Worm (Caenorhabditis elegans): ENCODE measurements around the gene tmem-218.
A peak's percentile ranks its signal among the peaks of the same experiment; 100 is the strongest.

tmem-218 gene

DNA sequence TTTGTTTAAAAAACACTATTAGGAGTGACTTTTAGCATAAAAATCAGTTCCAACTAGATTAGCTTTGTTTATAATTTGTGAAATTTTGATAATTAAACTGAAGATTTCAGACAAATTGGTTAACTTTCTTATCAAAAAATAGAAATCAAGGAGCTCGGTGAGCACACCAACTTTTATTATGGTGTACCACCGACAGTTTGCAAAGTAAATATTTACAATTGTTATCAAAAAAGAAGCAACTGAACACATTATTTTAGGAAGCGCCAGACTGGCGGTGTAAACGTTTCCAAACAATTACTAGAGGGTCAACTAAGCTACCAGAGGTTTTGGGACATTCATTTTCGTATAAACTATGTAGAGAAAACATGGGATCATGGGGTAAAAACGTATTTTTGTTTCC, 12.0 kb upstream of the tmem-218 start:
- no peak for TF ChIP-seq nhr-85 (tag)
- no peak for TF ChIP-seq rnt-1 (tag; optimal IDR thresholded peaks at IDR 0.05)
- no peak for TF ChIP-seq ama-1 (optimal IDR thresholded peaks at IDR 0.05)
- TF ChIP-seq nhr-12 (tag; optimal IDR thresholded peaks at IDR 0.05) = no peak
- TF ChIP-seq fos-1 (tag; optimal IDR thresholded peaks at IDR 0.05) = no peak
- no peak for TF ChIP-seq elt-3 (tag; optimal IDR thresholded peaks at IDR 0.05)
- TF ChIP-seq unc-62 (GFP tag; optimal IDR thresholded peaks at IDR 0.05) = no peak
- no peak for TF ChIP-seq blmp-1 (tag; optimal IDR thresholded peaks at IDR 0.05)
- TF ChIP-seq irx-1 (tag; optimal IDR thresholded peaks at IDR 0.05) = no peak
- no peak for TF ChIP-seq fkh-8 (tag; optimal IDR thresholded peaks at IDR 0.05)
- TF ChIP-seq C04F5.9 (tag; optimal IDR thresholded peaks at IDR 0.05) = no peak
- no peak for TF ChIP-seq sptf-1 (tag; optimal IDR thresholded peaks at IDR 0.05)
- no peak for TF ChIP-seq ceh-82 (tag; optimal IDR thresholded peaks at IDR 0.05)

DNA sequence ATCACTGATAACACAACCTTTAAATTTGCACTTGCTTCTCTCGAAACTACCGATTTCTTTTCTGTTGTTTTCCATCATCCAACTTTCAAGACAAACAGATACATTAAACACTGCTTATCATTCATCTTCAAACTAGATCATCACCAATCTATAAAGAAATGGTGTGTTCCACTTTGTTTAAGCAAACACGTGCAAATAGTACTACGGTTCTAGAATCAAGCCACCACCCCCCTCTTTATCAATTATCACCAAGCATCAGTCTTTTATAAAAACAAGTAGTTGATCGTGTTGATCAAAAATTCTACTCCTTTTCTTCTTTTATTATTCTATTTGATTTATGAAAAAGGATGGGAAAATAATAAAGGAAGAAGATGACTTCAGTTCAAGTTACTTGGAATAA, 11.0 kb upstream of the tmem-218 start:
- TF ChIP-seq ztf-4 (tag; optimal IDR thresholded peaks at IDR 0.05) (no peak), xbp-1 (tag; optimal IDR thresholded peaks at IDR 0.05) (no peak), ces-1 (GFP tag; optimal IDR thresholded peaks at IDR 0.05) (no peak), nhr-84 (tag; optimal IDR thresholded peaks at IDR 0.05) (no peak), lin-14 (GFP tag; optimal IDR thresholded peaks at IDR 0.05) (peak; percentile 13), C34B4.2 (tag; optimal IDR thresholded peaks at IDR 0.05) (no peak), elt-2 (tag; optimal IDR thresholded peaks at IDR 0.05) (peak; percentile 35), elt-3 (tag; optimal IDR thresholded peaks at IDR 0.05) (peak in 1 of 6 experiments; percentile 60), sox-4 (tag; optimal IDR thresholded peaks at IDR 0.05) (no peak), blmp-1 (tag; optimal IDR thresholded peaks at IDR 0.05) (peak; percentile 23), efl-1 (optimal IDR thresholded peaks at IDR 0.05) (no peak), efl-1 (GFP tag; optimal IDR thresholded peaks at IDR 0.05 in 1 of 2) (no peak), vab-15 (tag; optimal IDR thresholded peaks at IDR 0.05) (no peak), lin-35 (GFP tag; optimal IDR thresholded peaks at IDR 0.05) (no peak), lsy-2 (tag; optimal IDR thresholded peaks at IDR 0.05) (no peak), nhr-71 (tag; optimal IDR thresholded peaks at IDR 0.05) (peak; percentile 33), isw-1 (GFP tag; IDR thresholded peaks at IDR 0.05) (no peak), jun-1 (tag; optimal IDR thresholded peaks at IDR 0.05) (no peak), egl-27 (tag; optimal IDR thresholded peaks at IDR 0.05) (no peak), ceh-82 (tag; optimal IDR thresholded peaks at IDR 0.05) (no peak), nhr-28 (tag; optimal IDR thresholded peaks at IDR 0.05) (no peak), nhr-47 (tag; optimal IDR thresholded peaks at IDR 0.05) (no peak), dpl-1 (GFP tag; optimal IDR thresholded peaks at IDR 0.05) (no peak), nhr-85 (tag) (peak; percentile 60)

DNA sequence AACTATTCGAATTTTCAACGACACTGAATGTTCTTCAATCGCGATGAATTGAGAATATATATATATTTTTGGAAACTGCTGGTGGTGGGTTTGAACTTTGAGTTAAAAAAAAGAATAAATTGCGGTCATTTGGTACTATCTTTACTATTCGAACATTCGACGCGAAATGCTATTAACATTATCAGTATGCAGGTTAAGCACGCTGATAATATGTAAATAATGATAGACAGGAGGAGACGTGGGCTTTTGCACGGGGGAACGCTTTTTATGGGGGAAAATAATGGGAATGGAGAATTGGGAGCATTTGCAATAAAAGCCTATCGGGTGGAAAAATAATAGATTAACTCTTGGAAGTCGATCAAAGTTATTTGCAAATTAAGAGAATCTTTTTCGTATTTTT, 10.5 kb upstream of the tmem-218 start:
- no peak for TF ChIP-seq nhr-19 (GFP tag; conservative IDR thresholded peaks at IDR 0.05)
- no peak for TF ChIP-seq sptf-1 (tag; optimal IDR thresholded peaks at IDR 0.05)
- no peak for TF ChIP-seq nhr-47 (tag; optimal IDR thresholded peaks at IDR 0.05)
- TF ChIP-seq lin-14 (GFP tag; optimal IDR thresholded peaks at IDR 0.05) = no peak
- no peak for TF ChIP-seq hpl-2 (GFP tag; optimal IDR thresholded peaks at IDR 0.05)
- no peak for TF ChIP-seq nhr-28 (tag; optimal IDR thresholded peaks at IDR 0.05)
- TF ChIP-seq ceh-82 (tag; optimal IDR thresholded peaks at IDR 0.05) = no peak
- TF ChIP-seq nhr-85 (tag) = no peak
- no peak for TF ChIP-seq unc-62 (GFP tag; optimal IDR thresholded peaks at IDR 0.05)
- TF ChIP-seq F16B12.6 (tag; optimal IDR thresholded peaks at IDR 0.05) = no peak
- no peak for TF ChIP-seq efl-3 (GFP tag; optimal IDR thresholded peaks at IDR 0.05)
- TF ChIP-seq mab-9 (GFP tag; IDR thresholded peaks at IDR 0.05) = no peak
- TF ChIP-seq egl-13 (tag; optimal IDR thresholded peaks at IDR 0.05) = no peak
- TF ChIP-seq elt-2 (tag; optimal IDR thresholded peaks at IDR 0.05) = no peak
- no peak for TF ChIP-seq nhr-84 (tag; optimal IDR thresholded peaks at IDR 0.05)

DNA sequence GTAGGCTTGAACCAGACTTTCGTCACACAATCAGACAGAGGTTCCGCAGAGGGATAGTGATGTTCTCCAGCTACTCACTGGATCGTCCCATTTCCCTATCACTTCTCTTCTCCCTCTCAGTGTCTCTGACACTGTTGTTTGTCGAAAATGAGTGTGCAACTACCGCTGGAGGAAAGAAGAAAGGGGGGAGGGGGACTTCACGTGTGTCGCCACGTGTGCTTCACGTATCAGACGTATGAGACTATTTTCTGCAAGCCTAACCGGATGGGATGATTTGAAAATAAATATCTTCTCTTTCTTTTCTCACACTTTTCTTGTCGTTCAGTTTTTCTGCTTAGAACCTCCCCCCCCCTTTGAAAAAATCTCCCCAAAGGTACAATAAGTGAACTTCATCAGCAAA, 8.7 kb upstream of the tmem-218 start, which contains the start of gene H18N23.2:
Gene H18N23.2 (minus strand): TSS at position 82 of the 400 bp plus-strand sequence.
- peak; percentile 82 for TF ChIP-seq blmp-1 (tag; optimal IDR thresholded peaks at IDR 0.05)
- TF ChIP-seq C04F5.9 (tag; optimal IDR thresholded peaks at IDR 0.05) = no peak
- no peak for TF ChIP-seq sptf-1 (tag; optimal IDR thresholded peaks at IDR 0.05)
- TF ChIP-seq F16B12.6 (tag; optimal IDR thresholded peaks at IDR 0.05) = no peak
- TF ChIP-seq unc-98 (GFP tag; IDR thresholded peaks at IDR 0.05) = no peak
- TF ChIP-seq ceh-88 (GFP tag; IDR thresholded peaks at IDR 0.05) = no peak
- peak; percentile 85 for TF ChIP-seq nhr-71 (tag; optimal IDR thresholded peaks at IDR 0.05)
- TF ChIP-seq pqm-1 (tag; optimal IDR thresholded peaks at IDR 0.05) = no peak
- TF ChIP-seq fkh-4 (tag; optimal IDR thresholded peaks at IDR 0.05; ENCODE audit: borderline replicate concordance) = no peak
- TF ChIP-seq lin-13 (GFP tag; optimal IDR thresholded peaks at IDR 0.05) = no peak
- peak; percentile 53 for TF ChIP-seq nhr-47 (tag; optimal IDR thresholded peaks at IDR 0.05)
- TF ChIP-seq dpl-1 (GFP tag; optimal IDR thresholded peaks at IDR 0.05) = no peak
- peak in 1 of 2 experiments; percentile 16 for TF ChIP-seq egl-27 (tag; optimal IDR thresholded peaks at IDR 0.05)
- TF ChIP-seq hlh-17 (GFP tag; optimal IDR thresholded peaks at IDR 0.05; ENCODE audit: borderline replicate concordance) = no peak
- peak; percentile 81 for TF ChIP-seq nhr-19 (GFP tag; conservative IDR thresholded peaks at IDR 0.05)
- TF ChIP-seq grh-1 (GFP tag; IDR thresholded peaks at IDR 0.05) = 0 out of 2 replicates have a peak, but pooled peaks have one; percentile 38
- TF ChIP-seq lin-15B (tag; optimal IDR thresholded peaks at IDR 0.05) = no peak
- no peak for TF ChIP-seq efl-3 (GFP tag; optimal IDR thresholded peaks at IDR 0.05)
- TF ChIP-seq ceh-82 (tag; optimal IDR thresholded peaks at IDR 0.05) = no peak

All from whole organism, L1 larva.